Fruit fly (Drosophila melanogaster) whole organism, embryonic: Measurements from ENCODE around the gene CAH3.

Source experiments
- Blimp-1 ChIP-seq: fragments of 200-800 bp; sonication (Bioruptor generic); optimal IDR thresholded peaks from 3 replicates; lab custom pipeline; 2018; ENCODE audit warnings: missing biosample characterization, missing genetic modification characterization, mild to moderate bottlenecking, moderate library complexity, missing genetic modification reagents
- CG10274 ChIP-seq: fragments of 200-800 bp; sonication (Bioruptor generic); optimal IDR thresholded peaks from 3 replicates; lab custom pipeline; 2017; ENCODE audit warnings: missing biosample characterization, mild to moderate bottlenecking, missing genetic modification characterization
- CG10321 ChIP-seq: fragments of 200-800 bp; sonication (Bioruptor generic); IDR thresholded peaks from 2 replicates; pipeline ENCODE4 v1.3.6; 2022; ENCODE audit warnings: missing biosample characterization, missing genetic modification characterization
- CG10462 ChIP-seq: fragments of 200-800 bp; sonication (Bioruptor generic); optimal IDR thresholded peaks from 2 replicates; lab custom pipeline; 2016; ENCODE audit warnings: missing biosample characterization, missing genetic modification characterization
- CG11247 ChIP-seq: fragments of 200-800 bp; sonication (Bioruptor generic); IDR thresholded peaks from 2 replicates; pipeline ENCODE4 v1.3.6; 2022; ENCODE audit warnings: missing biosample characterization, missing genetic modification characterization
- CG12942 ChIP-seq: fragments of 200-800 bp; sonication (Bioruptor generic); optimal IDR thresholded peaks from 3 replicates; lab custom pipeline; 2016; ENCODE audit warnings: missing biosample characterization, missing genetic modification characterization
- CG14441 ChIP-seq: fragments of 200-800 bp; sonication (Bioruptor generic); IDR thresholded peaks from 2 replicates; pipeline ENCODE4 v1.3.6; 2022; ENCODE audit warnings: missing biosample characterization, missing genetic modification characterization
- CG14667 ChIP-seq: fragments of 200-800 bp; sonication (Bioruptor generic); IDR thresholded peaks from 2 replicates; pipeline ENCODE4 v1.3.6; 2022; ENCODE audit warnings: missing biosample characterization, missing genetic modification characterization
- CG14860 ChIP-seq: fragments of 200-800 bp; sonication (Bioruptor generic); IDR thresholded peaks from 3 replicates; pipeline ENCODE4 v1.3.6; 2022; ENCODE audit warnings: missing biosample characterization, missing genetic modification characterization; ENCODE audit not compliant: partially characterized antibody
- CG15479 ChIP-seq: fragments of 200-800 bp; sonication (Bioruptor generic); optimal IDR thresholded peaks from 3 replicates; lab custom pipeline; 2019; ENCODE audit warnings: missing biosample characterization, mild to moderate bottlenecking, missing genetic modification characterization, moderate library complexity
- CG17186 ChIP-seq: fragments of 200-800 bp; sonication (Bioruptor generic); optimal IDR thresholded peaks from 3 replicates; lab custom pipeline; 2017; ENCODE audit warnings: missing biosample characterization, missing genetic modification reagents, missing genetic modification characterization
- CG17612 ChIP-seq: fragments of 200-800 bp; sonication (Bioruptor generic); IDR thresholded peaks from 2 replicates; pipeline ENCODE4 v1.3.6; 2022; ENCODE audit warnings: missing biosample characterization, missing genetic modification characterization
- CG34224 ChIP-seq: fragments of 200-800 bp; sonication (Bioruptor generic); IDR thresholded peaks from 3 replicates; pipeline ENCODE4 v1.3.6; 2022; ENCODE audit warnings: missing biosample characterization, missing genetic modification characterization; ENCODE audit not compliant: partially characterized antibody
- CG3726 ChIP-seq: fragments of 200-800 bp; sonication (Bioruptor generic); IDR thresholded peaks from 3 replicates; pipeline ENCODE4, ENCODE4 v1.3.6; 2022; ENCODE audit warnings: missing biosample characterization, missing genetic modification characterization
- CG4424 ChIP-seq: fragments of 200-800 bp; sonication (Bioruptor generic); optimal IDR thresholded peaks from 3 replicates; lab custom pipeline; 2016; ENCODE audit warnings: missing biosample characterization, missing genetic modification characterization
- CG4730 ChIP-seq: fragments of 200-800 bp; sonication (Bioruptor generic); IDR thresholded peaks from 2 replicates; pipeline ENCODE4 v1.3.6; 2022; ENCODE audit warnings: missing biosample characterization, missing genetic modification characterization
- CG5245 ChIP-seq: fragments of 200-800 bp; sonication (Bioruptor generic); optimal IDR thresholded peaks from 3 replicates; lab custom pipeline; 2016; ENCODE audit warnings: missing biosample characterization, missing genetic modification characterization
- CG6813 ChIP-seq: fragments of 200-800 bp; sonication (Bioruptor generic); optimal IDR thresholded peaks from 2 replicates; lab custom pipeline; 2017; ENCODE audit warnings: missing biosample characterization, missing genetic modification characterization, mild to moderate bottlenecking, moderate library complexity, missing genetic modification reagents
- CG6854 ChIP-seq: fragments of 200-800 bp; sonication (Bioruptor generic); optimal IDR thresholded peaks from 3 replicates; lab custom pipeline; 2017; ENCODE audit warnings: missing biosample characterization, mild to moderate bottlenecking, missing genetic modification characterization
- CG7928 ChIP-seq: fragments of 200-800 bp; sonication (Bioruptor generic); optimal IDR thresholded peaks from 2 replicates; lab custom pipeline; 2017; ENCODE audit warnings: missing biosample characterization, mild to moderate bottlenecking, missing genetic modification characterization
- ERR ChIP-seq: fragments of 200-800 bp; sonication (Bioruptor generic); optimal IDR thresholded peaks from 2 replicates; lab custom pipeline; 2016; ENCODE audit warnings: missing biosample characterization, missing genetic modification characterization
- HLH3B ChIP-seq: fragments of 200-800 bp; sonication (Bioruptor generic); IDR thresholded peaks from 2 replicates; pipeline ENCODE4 v1.3.6; 2022; ENCODE audit warnings: missing biosample characterization, missing genetic modification characterization
- Hr51 ChIP-seq, 2 experiments: fragments of 200-800 bp; sonication (Bioruptor generic); optimal IDR thresholded peaks; 2 replicates in 1 of 2; 3 replicates in 1 of 2; lab custom pipeline; 2016 to 2018; ENCODE audit warnings: missing biosample characterization in 2 of 2, missing genetic modification characterization in 2 of 2, mild to moderate bottlenecking in 1 of 2, moderate library complexity in 1 of 2
- Lpt ChIP-seq: fragments of >200 bp; optimal IDR thresholded peaks from 2 replicates; lab custom pipeline; 2018; ENCODE audit warnings: missing biosample characterization, missing genetic modification characterization
- Mes4 ChIP-seq: fragments of 200-800 bp; sonication (Bioruptor generic); optimal IDR thresholded peaks from 2 replicates; lab custom pipeline; 2016; ENCODE audit warnings: missing biosample characterization, missing genetic modification characterization
- Opbp ChIP-seq: fragments of 200-800 bp; sonication (Bioruptor generic); IDR thresholded peaks from 3 replicates; pipeline ENCODE4 v1.3.6; 2022; ENCODE audit warnings: missing biosample characterization, missing genetic modification characterization; ENCODE audit not compliant: partially characterized antibody
- Stat92E ChIP-seq, 3 experiments: fragments of >200 bp in 2 of 3; fragments of 200-800 bp in 1 of 3; sonication (Bioruptor generic) in 1 of 3; optimal IDR thresholded peaks; 2 replicates each; lab custom pipeline; 2017 to 2019; ENCODE audit warnings: missing biosample characterization in 3 of 3, missing genetic modification characterization in 3 of 3, mild to moderate bottlenecking in 1 of 3, moderate library complexity in 1 of 3
- Taf1 ChIP-seq: fragments of 200-800 bp; sonication (Bioruptor generic); IDR thresholded peaks from 2 replicates; pipeline ENCODE4 v1.3.6; 2022; ENCODE audit warnings: missing biosample characterization, missing genetic modification characterization
- Xrp1 ChIP-seq: fragments of 200-800 bp; sonication (Bioruptor generic); IDR thresholded peaks from 2 replicates; pipeline ENCODE4 v1.3.6; 2022; ENCODE audit warnings: missing biosample characterization, missing genetic modification characterization
- bcd ChIP-seq: fragments of 200-800 bp; sonication (Bioruptor generic); optimal IDR thresholded peaks from 2 replicates; lab custom pipeline; 2017; ENCODE audit warnings: missing biosample characterization, mild to moderate bottlenecking, missing genetic modification characterization
- bigmax ChIP-seq: fragments of 200-800 bp; sonication (Bioruptor generic); optimal IDR thresholded peaks from 2 replicates; lab custom pipeline; 2018; ENCODE audit warnings: missing biosample characterization, mild to moderate bottlenecking, missing genetic modification characterization
- cwo ChIP-seq: fragments of 200-800 bp; sonication (Bioruptor generic); optimal IDR thresholded peaks from 3 replicates; lab custom pipeline; 2017; ENCODE audit warnings: missing biosample characterization, missing genetic modification characterization, mild to moderate bottlenecking, moderate library complexity, missing genetic modification reagents
- da ChIP-seq: fragments of 200-800 bp; sonication (Bioruptor generic); optimal IDR thresholded peaks from 2 replicates; lab custom pipeline; 2016; ENCODE audit warnings: missing biosample characterization, missing genetic modification characterization
- disco-r ChIP-seq: fragments of 200-800 bp; sonication (Bioruptor generic); optimal IDR thresholded peaks from 2 replicates; lab custom pipeline; 2016; ENCODE audit warnings: missing biosample characterization, missing genetic modification characterization
- dmrt11E ChIP-seq: fragments of 200-800 bp; sonication (Bioruptor generic); optimal IDR thresholded peaks from 3 replicates; lab custom pipeline; 2018; ENCODE audit warnings: missing biosample characterization, mild to moderate bottlenecking, missing genetic modification characterization, moderate library complexity
- dpn ChIP-seq, 2 experiments: fragments of 200-800 bp; sonication (Bioruptor generic); optimal IDR thresholded peaks; 3 replicates each; lab custom pipeline; 2016; ENCODE audit warnings: missing biosample characterization in 2 of 2, missing genetic modification characterization in 2 of 2
- ems ChIP-seq: fragments of 200-800 bp; sonication (Bioruptor generic); optimal IDR thresholded peaks from 3 replicates; lab custom pipeline; 2016; ENCODE audit warnings: missing biosample characterization, missing genetic modification characterization
- ewg ChIP-seq: fragments of 200-800 bp; sonication (Bioruptor generic); optimal IDR thresholded peaks from 3 replicates; lab custom pipeline; 2017; ENCODE audit warnings: mild to moderate bottlenecking, missing biosample characterization, missing genetic modification reagents, missing genetic modification characterization
- ftz-f1 ChIP-seq: fragments of 200-800 bp; sonication (Bioruptor generic); optimal IDR thresholded peaks from 2 replicates; lab custom pipeline; 2016; ENCODE audit warnings: missing biosample characterization, missing genetic modification characterization
- fu2 ChIP-seq: fragments of 200-800 bp; sonication (Bioruptor generic); optimal IDR thresholded peaks from 2 replicates; lab custom pipeline; 2016; ENCODE audit warnings: missing biosample characterization, missing genetic modification characterization
- grau ChIP-seq: fragments of 200-800 bp; optimal IDR thresholded peaks from 3 replicates; lab custom pipeline; 2019; ENCODE audit warnings: missing biosample characterization, mild to moderate bottlenecking, missing genetic modification characterization, moderate library complexity
- insv ChIP-seq, 2 experiments: fragments of 200-800 bp; sonication (Bioruptor generic); optimal IDR thresholded peaks; 3 replicates each; lab custom pipeline; 2016 to 2018; ENCODE audit warnings: missing biosample characterization in 2 of 2, missing genetic modification characterization in 2 of 2
- lilli ChIP-seq: fragments of 200-800 bp; sonication (Bioruptor generic); optimal IDR thresholded peaks from 3 replicates; lab custom pipeline; 2016; ENCODE audit warnings: missing biosample characterization, missing genetic modification characterization
- lov ChIP-seq, 2 experiments: fragments of 200-800 bp in 1 of 2; fragments of >200 bp in 1 of 2; sonication (Bioruptor generic) in 1 of 2; IDR thresholded peaks in 1 of 2; optimal IDR thresholded peaks in 1 of 2; 2 replicates in 1 of 2; 3 replicates in 1 of 2; pipeline versions ENCODE4 v1.3.6 to Lab custom; 2017 to 2022; ENCODE audit warnings: missing biosample characterization in 1 of 2, missing genetic modification characterization in 1 of 2
- schlank ChIP-seq: fragments of 200-800 bp; sonication (Bioruptor generic); optimal IDR thresholded peaks from 2 replicates; lab custom pipeline; 2018; ENCODE audit warnings: missing biosample characterization, mild to moderate bottlenecking, missing genetic modification characterization
- sens-2 ChIP-seq: fragments of 200-800 bp; sonication (Bioruptor generic); IDR thresholded peaks from 2 replicates; pipeline ENCODE4 v1.3.6; 2022; ENCODE audit warnings: missing biosample characterization, missing genetic modification characterization
- tgo ChIP-seq: fragments of 200-800 bp; sonication (Bioruptor generic); IDR thresholded peaks from 3 replicates; pipeline ENCODE4 v1.3.6; 2022; ENCODE audit warnings: missing biosample characterization, missing genetic modification characterization
- unc-4 ChIP-seq: fragments of 200-800 bp; sonication (Bioruptor generic); IDR thresholded peaks from 2 replicates; pipeline ENCODE4 v1.3.6; 2022; ENCODE audit warnings: missing biosample characterization, missing genetic modification characterization; ENCODE audit not compliant: partially characterized antibody
- yki ChIP-seq: fragments of >200 bp; optimal IDR thresholded peaks from 3 replicates; lab custom pipeline; 2018

Gene CAH3

DNA sequence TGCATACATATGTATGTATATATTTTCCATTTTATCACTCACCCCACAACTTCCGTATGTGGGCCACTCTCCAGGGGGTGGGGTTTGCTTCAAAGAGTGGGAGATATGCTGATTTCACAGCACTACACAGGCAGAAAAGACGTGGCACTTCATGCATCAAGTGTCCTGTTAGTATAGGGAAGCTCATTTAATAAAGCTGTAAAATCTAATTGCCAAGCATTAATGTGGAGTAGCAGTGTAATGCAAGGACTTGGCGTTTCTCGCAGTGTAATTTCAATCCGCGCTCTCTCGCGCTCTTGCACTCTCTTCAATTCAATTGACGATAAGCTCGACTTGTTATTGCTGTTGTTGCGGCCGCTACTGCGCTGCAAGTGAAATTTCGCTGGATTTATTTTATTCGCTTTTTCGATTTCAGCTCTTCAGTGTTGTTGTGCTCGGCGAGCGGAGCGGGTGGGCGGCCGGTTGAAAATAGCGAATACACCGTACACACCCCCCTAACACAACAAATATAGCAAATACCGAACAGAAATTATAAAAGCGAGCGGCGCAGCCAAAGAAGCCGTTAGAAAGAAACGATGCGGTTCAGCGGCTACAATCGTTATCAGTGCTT, 28.3 kb downstream of the CAH3 start, which contains the start of gene Hexo2 (continued):
- TF ChIP-seq disco-r (GFP tag; lab: Kevin White, UChicago) (peak; percentile 89), Lpt (no peak), bcd (peak; percentile 92), ftz-f1 (GFP tag; lab: Kevin White, UChicago) (no peak), CG15479 (GFP tag; lab: Kevin White, UChicago) (no peak), CG6854 (peak; percentile 39), dpn (GFP tag; optimal IDR thresholded peaks at IDR 0.05; lab: Kevin White, UChicago) (peak; percentile 93 to 96), CG11247 (GFP tag; lab: Robert Waterston, UW) (peak; percentile 93), CG10274 (GFP tag; lab: Kevin White, UChicago) (peak; percentile 70), CG4424 (GFP tag; lab: Kevin White, UChicago) (peak; percentile 94), HLH3B (GFP tag; lab: Robert Waterston, UW) (peak; percentile 97), insv (GFP tag; optimal IDR thresholded peaks at IDR 0.05; lab: Kevin White, UChicago) (no peak), CG34224 (no peak), Opbp (no peak), schlank (peak; percentile 53), CG17612 (peak; percentile 89), dmrt11E (tag; lab: Kevin White, UChicago) (peak; percentile 83), Xrp1 (GFP tag; lab: Robert Waterston, UW) (peak; percentile 96), bigmax (GFP tag; lab: Kevin White, UChicago) (peak; percentile 34), fu2 (GFP tag; lab: Kevin White, UChicago) (peak; percentile 79), ems (GFP tag; lab: Kevin White, UChicago) (peak; percentile 92), yki (lab: Kevin White, UChicago) (no peak), CG3726 (GFP tag; lab: Robert Waterston, UW) (no peak; the same call in 1 of the 3 replicates), Hr51 (GFP tag; optimal IDR thresholded peaks at IDR 0.05; lab: Kevin White, UChicago) (peak; percentile 79 to 91), da (GFP tag; lab: Kevin White, UChicago) (peak; percentile 85), CG4730 (GFP tag; lab: Robert Waterston, UW) (peak; percentile 92), CG14441 (GFP tag; lab: Robert Waterston, UW) (peak; percentile 97), lov (optimal IDR thresholded peaks at IDR 0.05; lab: Kevin White, UChicago) (no peak), lov (GFP tag; IDR thresholded peaks at IDR 0.05; lab: Robert Waterston, UW) (peak; percentile 95), Blimp-1 (GFP tag; lab: Kevin White, UChicago) (peak; percentile 92), CG10462 (GFP tag; lab: Kevin White, UChicago) (peak; percentile 92), CG14667 (peak; percentile 92), unc-4 (GFP tag; lab: Robert Waterston, UW) (no peak), Stat92E (GFP tag; optimal IDR thresholded peaks at IDR 0.05; lab: Kevin White, UChicago) (peak in 1 of 3 experiments; percentile 3), cwo (GFP tag; lab: Kevin White, UChicago) (peak; percentile 71), ewg (GFP tag; lab: Kevin White, UChicago) (peak; percentile 93), CG17186 (GFP tag; lab: Kevin White, UChicago) (peak; percentile 83), Mes4 (GFP tag; lab: Kevin White, UChicago) (peak; percentile 94), CG5245 (GFP tag; lab: Kevin White, UChicago) (peak; percentile 97), CG6813 (GFP tag; lab: Kevin White, UChicago) (peak; percentile 88), sens-2 (GFP tag; lab: Robert Waterston, UW) (peak; percentile 94), CG12942 (GFP tag; lab: Kevin White, UChicago) (peak; percentile 94), tgo (GFP tag; lab: Robert Waterston, UW) (peak; percentile 95), lilli (GFP tag; lab: Kevin White, UChicago) (peak; percentile 90), Taf1 (GFP tag; lab: Robert Waterston, UW) (peak; percentile 73; the same call in 1 of the 2 replicates), CG7928 (GFP tag; lab: Kevin White, UChicago) (peak; percentile 3), ERR (GFP tag; lab: Kevin White, UChicago) (peak; percentile 87), CG14860 (no peak), grau (tag; lab: Kevin White, UChicago) (peak; percentile 87), CG10321 (GFP tag; lab: Robert Waterston, UW) (peak; percentile 55; the same call in 1 of the 2 replicates)
